Fruit fly (Drosophila melanogaster) whole organism, prepupa: ENCODE data around the gene CG18088.

Experiments used
- Blimp-1 ChIP-seq: fragments of 200-800 bp; sonication (Bioruptor generic); optimal IDR thresholded peaks from 3 replicates; lab custom pipeline; 2017; ENCODE audit warnings: missing biosample characterization, missing genetic modification characterization, mild to moderate bottlenecking, moderate library complexity, missing genetic modification reagents
- CG10669 ChIP-seq: fragments of 200-800 bp; sonication (Bioruptor generic); optimal IDR thresholded peaks from 3 replicates; lab custom pipeline; 2018; ENCODE audit warnings: missing biosample characterization, mild to moderate bottlenecking, missing genetic modification characterization, moderate library complexity
- CG11294 ChIP-seq: fragments of 200-800 bp; sonication (Bioruptor generic); IDR thresholded peaks from 2 replicates; pipeline ENCODE4 v1.3.6; 2022; ENCODE audit warnings: missing biosample characterization, missing genetic modification characterization
- CG11762 ChIP-seq: fragments of 200-800 bp; sonication (Bioruptor generic); optimal IDR thresholded peaks from 3 replicates; lab custom pipeline; 2016; ENCODE audit warnings: missing biosample characterization, missing genetic modification characterization; ENCODE audit not compliant: insufficient read depth
- CG11902 ChIP-seq: fragments of 200-800 bp; sonication (Bioruptor generic); optimal IDR thresholded peaks from 3 replicates; lab custom pipeline; 2016; ENCODE audit warnings: missing biosample characterization, missing genetic modification characterization
- CG15336 ChIP-seq: fragments of 200-800 bp; sonication (Bioruptor generic); IDR thresholded peaks from 2 replicates; pipeline ENCODE4 v1.3.6; 2022; ENCODE audit warnings: missing biosample characterization, missing genetic modification characterization
- CG16779 ChIP-seq: fragments of 200-800 bp; sonication (Bioruptor generic); optimal IDR thresholded peaks from 3 replicates; lab custom pipeline; 2017; ENCODE audit warnings: missing biosample characterization, mild to moderate bottlenecking, missing genetic modification characterization
- CG3032 ChIP-seq: fragments of 200-800 bp; optimal IDR thresholded peaks from 2 replicates; lab custom pipeline; 2019; ENCODE audit warnings: missing biosample characterization, mild to moderate bottlenecking, missing genetic modification characterization, moderate library complexity
- CG32006 ChIP-seq: fragments of 200-800 bp; sonication (Bioruptor generic); optimal IDR thresholded peaks from 3 replicates; lab custom pipeline; 2017; ENCODE audit warnings: missing biosample characterization, mild to moderate bottlenecking, missing genetic modification characterization
- CG34406 ChIP-seq: fragments of 200-800 bp; sonication (Bioruptor generic); optimal IDR thresholded peaks from 3 replicates; lab custom pipeline; 2016; ENCODE audit warnings: missing biosample characterization, missing genetic modification characterization
- CG4318 ChIP-seq: fragments of 200-800 bp; sonication (Bioruptor generic); optimal IDR thresholded peaks from 3 replicates; lab custom pipeline; 2017; ENCODE audit warnings: missing biosample characterization, mild to moderate bottlenecking, missing genetic modification characterization
- CG6163 ChIP-seq: fragments of 200-800 bp; sonication (Bioruptor generic); IDR thresholded peaks from 3 replicates; pipeline ENCODE4 v1.3.6; 2022; ENCODE audit warnings: missing biosample characterization, missing genetic modification characterization
- CG6808 ChIP-seq: fragments of 200-800 bp; sonication (Bioruptor generic); optimal IDR thresholded peaks from 3 replicates; lab custom pipeline; 2017; ENCODE audit warnings: missing biosample characterization, missing genetic modification characterization, mild to moderate bottlenecking, moderate library complexity, missing genetic modification reagents
- CG6854 ChIP-seq: fragments of 200-800 bp; sonication (Bioruptor generic); optimal IDR thresholded peaks from 2 replicates; lab custom pipeline; 2017; ENCODE audit warnings: missing biosample characterization, mild to moderate bottlenecking, missing genetic modification characterization
- CG8119 ChIP-seq: fragments of 200-800 bp; sonication (Bioruptor generic); IDR thresholded peaks from 3 replicates; pipeline ENCODE4 v1.3.6; 2022; ENCODE audit warnings: missing biosample characterization, missing genetic modification characterization
- CG8319 ChIP-seq: fragments of 200-800 bp; sonication (Bioruptor generic); optimal IDR thresholded peaks from 3 replicates; lab custom pipeline; 2016; ENCODE audit warnings: missing biosample characterization, missing genetic modification characterization
- CG8632 ChIP-seq: fragments of 200-800 bp; sonication (Bioruptor generic); optimal IDR thresholded peaks from 3 replicates; lab custom pipeline; 2016; ENCODE audit warnings: missing biosample characterization, missing genetic modification characterization
- CG9139 ChIP-seq: fragments of 200-800 bp; sonication (Bioruptor generic); optimal IDR thresholded peaks from 3 replicates; lab custom pipeline; 2017; ENCODE audit warnings: missing biosample characterization, mild to moderate bottlenecking, missing genetic modification characterization
- Eip75B ChIP-seq: fragments of 200-800 bp; sonication (Bioruptor generic); optimal IDR thresholded peaks from 3 replicates; lab custom pipeline; 2016; ENCODE audit warnings: missing biosample characterization, missing genetic modification characterization
- Eip78C ChIP-seq: fragments of 200-800 bp; sonication (Bioruptor generic); peaks from one replicate; lab custom pipeline; 2016; ENCODE audit warnings: missing biosample characterization, missing genetic modification characterization
- Ets21C ChIP-seq: fragments of 200-800 bp; sonication (Bioruptor generic); optimal IDR thresholded peaks from 3 replicates; lab custom pipeline; 2016; ENCODE audit warnings: missing biosample characterization, missing genetic modification characterization
- Ets96B ChIP-seq: fragments of 200-800 bp; optimal IDR thresholded peaks from 2 replicates; lab custom pipeline; 2019; ENCODE audit warnings: missing biosample characterization, mild to moderate bottlenecking, missing genetic modification characterization, moderate library complexity
- Gug ChIP-seq: fragments of 200-800 bp; sonication (Bioruptor generic); IDR thresholded peaks from 2 replicates; pipeline ENCODE4 v1.3.6; 2022; ENCODE audit warnings: missing biosample characterization, missing genetic modification characterization
- Hr38 ChIP-seq: sonication (Bioruptor generic); optimal IDR thresholded peaks from 2 replicates; lab custom pipeline; 2016; ENCODE audit warnings: missing biosample characterization, missing genetic modification characterization
- Hr39 ChIP-seq: fragments of 200-800 bp; sonication (Bioruptor generic); optimal IDR thresholded peaks from 2 replicates; lab custom pipeline; 2016; ENCODE audit warnings: missing biosample characterization, missing genetic modification characterization
- Hr4 ChIP-seq: fragments of 200-800 bp; sonication (Bioruptor generic); optimal IDR thresholded peaks from 3 replicates; lab custom pipeline; 2016; ENCODE audit warnings: missing biosample characterization, missing genetic modification characterization
- Met ChIP-seq: fragments of 200-800 bp; sonication (Bioruptor generic); optimal IDR thresholded peaks from 3 replicates; lab custom pipeline; 2016; ENCODE audit warnings: missing biosample characterization, missing genetic modification characterization
- OdsH ChIP-seq: fragments of 200-800 bp; sonication (Bioruptor generic); optimal IDR thresholded peaks from 3 replicates; lab custom pipeline; 2016; ENCODE audit warnings: missing biosample characterization, missing genetic modification characterization
- Smox ChIP-seq: fragments of 200-800 bp; sonication (Bioruptor generic); optimal IDR thresholded peaks from 3 replicates; lab custom pipeline; 2016; ENCODE audit warnings: missing biosample characterization, missing genetic modification characterization
- Sox102F ChIP-seq: fragments of 200-800 bp; sonication (Bioruptor generic); optimal IDR thresholded peaks from 2 replicates; lab custom pipeline; 2016; ENCODE audit warnings: missing biosample characterization, mild to moderate bottlenecking, missing genetic modification characterization
- Sox14 ChIP-seq: fragments of 200-800 bp; sonication (Bioruptor generic); optimal IDR thresholded peaks from 3 replicates; lab custom pipeline; 2016; ENCODE audit warnings: missing biosample characterization, missing genetic modification characterization
- Sox15 ChIP-seq: fragments of 200-800 bp; sonication (Bioruptor generic); optimal IDR thresholded peaks from 3 replicates; lab custom pipeline; 2016; ENCODE audit warnings: missing biosample characterization, missing genetic modification characterization
- achi ChIP-seq: fragments of 200-800 bp; sonication (Bioruptor generic); optimal IDR thresholded peaks from 3 replicates; lab custom pipeline; 2016; ENCODE audit warnings: missing biosample characterization, missing genetic modification characterization
- acj6 ChIP-seq: fragments of 200-800 bp; sonication (Bioruptor generic); optimal IDR thresholded peaks from 3 replicates; lab custom pipeline; 2016; ENCODE audit warnings: missing biosample characterization, missing genetic modification characterization
- cyc ChIP-seq: fragments of 200-800 bp; sonication (Bioruptor generic); optimal IDR thresholded peaks from 3 replicates; lab custom pipeline; 2016; ENCODE audit warnings: missing biosample characterization, missing genetic modification characterization
- dac ChIP-seq: fragments of 200-800 bp; sonication (Bioruptor generic); optimal IDR thresholded peaks from 2 replicates; lab custom pipeline; 2017; ENCODE audit warnings: missing biosample characterization, mild to moderate bottlenecking, missing genetic modification characterization
- dsx ChIP-seq: fragments of 200-800 bp; optimal IDR thresholded peaks from 3 replicates; lab custom pipeline; 2019; ENCODE audit warnings: missing biosample characterization, mild to moderate bottlenecking, missing genetic modification characterization, moderate library complexity; ENCODE audit not compliant: poor library complexity, severe bottlenecking
- eg ChIP-seq: fragments of 200-800 bp; sonication (Bioruptor generic); IDR thresholded peaks from 3 replicates; pipeline ENCODE4 v1.3.6; 2022; ENCODE audit warnings: missing biosample characterization, missing genetic modification characterization
- esn ChIP-seq: fragments of 200-800 bp; sonication (Bioruptor generic); optimal IDR thresholded peaks from 2 replicates; lab custom pipeline; 2016; ENCODE audit warnings: missing biosample characterization, mild to moderate bottlenecking, missing genetic modification characterization, moderate library complexity
- fd59A ChIP-seq: fragments of 200-800 bp; sonication (Bioruptor generic); optimal IDR thresholded peaks from 2 replicates; lab custom pipeline; 2017; ENCODE audit warnings: missing biosample characterization, mild to moderate bottlenecking, missing genetic modification characterization, missing genetic modification reagents
- fd85E ChIP-seq: fragments of 200-800 bp; sonication (Bioruptor generic); optimal IDR thresholded peaks from 3 replicates; lab custom pipeline; 2016; ENCODE audit warnings: missing biosample characterization, missing genetic modification characterization
- fkh ChIP-seq: fragments of 200-800 bp; sonication (Bioruptor generic); optimal IDR thresholded peaks from 3 replicates; lab custom pipeline; 2017; ENCODE audit warnings: missing biosample characterization, mild to moderate bottlenecking, missing genetic modification characterization, moderate library complexity
- lz ChIP-seq: fragments of 200-800 bp; sonication (Bioruptor generic); optimal IDR thresholded peaks from 3 replicates; lab custom pipeline; 2016; ENCODE audit warnings: missing biosample characterization, missing genetic modification characterization
- net ChIP-seq: fragments of 200-800 bp; sonication (Bioruptor generic); optimal IDR thresholded peaks from 3 replicates; lab custom pipeline; 2016; ENCODE audit warnings: missing biosample characterization, missing genetic modification characterization
- pdm3 ChIP-seq: fragments of 200-800 bp; sonication (Bioruptor generic); optimal IDR thresholded peaks from 3 replicates; lab custom pipeline; 2016; ENCODE audit warnings: missing biosample characterization, missing genetic modification characterization
- salr ChIP-seq, 2 experiments: fragments of 200-800 bp; sonication (Bioruptor generic); optimal IDR thresholded peaks; 3 replicates each; lab custom pipeline; 2016 to 2018; ENCODE audit warnings: missing biosample characterization in 2 of 2, missing genetic modification characterization in 2 of 2, mild to moderate bottlenecking in 1 of 2
- spab ChIP-seq: fragments of 200-800 bp; sonication (Bioruptor generic); optimal IDR thresholded peaks from 2 replicates; lab custom pipeline; 2017; ENCODE audit warnings: missing biosample characterization, mild to moderate bottlenecking, missing genetic modification characterization, missing genetic modification reagents
- svp ChIP-seq: fragments of 200-800 bp; sonication (Bioruptor generic); peaks from one replicate; lab custom pipeline; 2016; ENCODE audit warnings: missing biosample characterization, missing genetic modification characterization
- topi ChIP-seq: fragments of 200-800 bp; sonication (Bioruptor generic); optimal IDR thresholded peaks from 3 replicates; lab custom pipeline; 2016; ENCODE audit warnings: missing biosample characterization, missing genetic modification characterization
- vri ChIP-seq: fragments of 200-800 bp; sonication (Bioruptor generic); optimal IDR thresholded peaks from 3 replicates; lab custom pipeline; 2016; ENCODE audit warnings: missing biosample characterization, mild to moderate bottlenecking, missing genetic modification characterization

Gene CG18088

dm6 chr2L:8949919-8950722 is 17.2 kb upstream of the CG18088 start:
- no peak for TF ChIP-seq CG16779
- peak; percentile 48 for TF ChIP-seq Ets96B (tag; lab: Kevin White, UChicago)
- TF ChIP-seq Hr38 (GFP tag; lab: Kevin White, UChicago): no peak
- TF ChIP-seq CG11762 (GFP tag; lab: Kevin White, UChicago): peak; percentile 37
- peak; percentile 78 for TF ChIP-seq CG6854 (GFP tag; lab: Kevin White, UChicago)
- no peak for TF ChIP-seq dac (GFP tag; lab: Kevin White, UChicago)
- TF ChIP-seq lz (GFP tag; lab: Kevin White, UChicago): peak; percentile 83
- peak; percentile 57 for TF ChIP-seq pdm3 (GFP tag; lab: Kevin White, UChicago)
- TF ChIP-seq CG10669 (GFP tag; lab: Kevin White, UChicago): peak; percentile 58
- peak; percentile 89 for TF ChIP-seq svp (GFP tag; lab: Kevin White, UChicago)
- peak; percentile 80 for TF ChIP-seq vri
- TF ChIP-seq cyc (GFP tag; lab: Kevin White, UChicago): peak; percentile 74
- peak; percentile 67 for TF ChIP-seq CG6808 (GFP tag; lab: Kevin White, UChicago)
- TF ChIP-seq CG4318 (GFP tag; lab: Kevin White, UChicago): peak; percentile 39
- TF ChIP-seq Sox15 (GFP tag; lab: Kevin White, UChicago): peak; percentile 50
- peak; percentile 78 for TF ChIP-seq Sox14 (GFP tag; lab: Kevin White, UChicago)
- peak; percentile 65 for TF ChIP-seq spab
- peak; percentile 30 for TF ChIP-seq Hr4 (GFP tag; lab: Kevin White, UChicago)
- peak; percentile 63 for TF ChIP-seq achi (GFP tag; lab: Kevin White, UChicago)
- peak; percentile 72 for TF ChIP-seq fd59A (GFP tag; lab: Kevin White, UChicago)
- TF ChIP-seq CG11902 (GFP tag; lab: Kevin White, UChicago): peak; percentile 68
- no peak for TF ChIP-seq CG8119 (GFP tag; lab: Robert Waterston, UW)
- no peak for TF ChIP-seq fkh
- TF ChIP-seq CG11294 (GFP tag; lab: Robert Waterston, UW): no peak
- peak; percentile 64 for TF ChIP-seq Ets21C (GFP tag; lab: Kevin White, UChicago)
- peak; percentile 65 for TF ChIP-seq CG32006
- TF ChIP-seq acj6: peak; percentile 78
- TF ChIP-seq esn: peak; percentile 86
- TF ChIP-seq CG8319 (GFP tag; lab: Kevin White, UChicago): peak; percentile 19
- peak; percentile 67 for TF ChIP-seq Smox (GFP tag; lab: Kevin White, UChicago)
- TF ChIP-seq Gug (GFP tag; lab: Robert Waterston, UW): 0 out of 2 replicates have a peak, but pooled peaks have one; percentile 11
- TF ChIP-seq net (GFP tag; lab: Kevin White, UChicago): peak; percentile 51
- TF ChIP-seq eg: no peak
- TF ChIP-seq CG8632 (GFP tag; lab: Kevin White, UChicago): peak; percentile 38
- TF ChIP-seq CG15336 (GFP tag; lab: Robert Waterston, UW): peak; percentile 18; the same call in 1 of the 2 replicates
- peak; percentile 64 for TF ChIP-seq CG3032 (tag; lab: Kevin White, UChicago)
- TF ChIP-seq CG34406 (GFP tag; lab: Kevin White, UChicago): peak; percentile 72
- TF ChIP-seq topi (GFP tag; lab: Kevin White, UChicago): peak; percentile 84
- TF ChIP-seq Hr39 (GFP tag; lab: Kevin White, UChicago): peak; percentile 80
- no peak for TF ChIP-seq fd85E (GFP tag; lab: Kevin White, UChicago)
- peak; percentile 41 to 68 for TF ChIP-seq salr (GFP tag; optimal IDR thresholded peaks at IDR 0.05; lab: Kevin White, UChicago)
- peak; percentile 86 for TF ChIP-seq Met (GFP tag; lab: Kevin White, UChicago)
- peak; percentile 84 for TF ChIP-seq Eip78C (GFP tag; lab: Kevin White, UChicago)
- peak; percentile 62 for TF ChIP-seq Eip75B
- TF ChIP-seq OdsH: peak; percentile 64
- peak; percentile 85 for TF ChIP-seq Blimp-1 (GFP tag; lab: Kevin White, UChicago)
- peak; percentile 70 for TF ChIP-seq Sox102F
- 0 out of 3 replicates have a peak, but pooled peaks have one; percentile 52 for TF ChIP-seq CG6163 (GFP tag; lab: Robert Waterston, UW)
- peak; percentile 21 for TF ChIP-seq dsx (GFP tag; lab: Kevin White, UChicago)
- peak; percentile 32 for TF ChIP-seq CG9139
